Fruit fly (Drosophila melanogaster) whole organism, prepupa: Measurements from ENCODE around the gene CG3764.

Experiments
- Blimp-1 ChIP-seq: fragments of 200-800 bp; sonication (Bioruptor generic); optimal IDR thresholded peaks from 3 replicates; lab custom pipeline; 2017; ENCODE audit warnings: missing biosample characterization, missing genetic modification characterization, mild to moderate bottlenecking, moderate library complexity, missing genetic modification reagents
- CG10631 ChIP-seq: fragments of 200-800 bp; sonication (Bioruptor generic); optimal IDR thresholded peaks from 2 replicates; lab custom pipeline; 2016; ENCODE audit warnings: missing biosample characterization, missing genetic modification characterization
- CG10669 ChIP-seq: fragments of 200-800 bp; sonication (Bioruptor generic); optimal IDR thresholded peaks from 3 replicates; lab custom pipeline; 2018; ENCODE audit warnings: missing biosample characterization, mild to moderate bottlenecking, missing genetic modification characterization, moderate library complexity
- CG11902 ChIP-seq: fragments of 200-800 bp; sonication (Bioruptor generic); optimal IDR thresholded peaks from 3 replicates; lab custom pipeline; 2016; ENCODE audit warnings: missing biosample characterization, missing genetic modification characterization
- CG15336 ChIP-seq: fragments of 200-800 bp; sonication (Bioruptor generic); IDR thresholded peaks from 2 replicates; pipeline ENCODE4 v1.3.6; 2022; ENCODE audit warnings: missing biosample characterization, missing genetic modification characterization
- CG16779 ChIP-seq: fragments of 200-800 bp; sonication (Bioruptor generic); optimal IDR thresholded peaks from 3 replicates; lab custom pipeline; 2017; ENCODE audit warnings: missing biosample characterization, mild to moderate bottlenecking, missing genetic modification characterization
- CG3032 ChIP-seq: fragments of 200-800 bp; optimal IDR thresholded peaks from 2 replicates; lab custom pipeline; 2019; ENCODE audit warnings: missing biosample characterization, mild to moderate bottlenecking, missing genetic modification characterization, moderate library complexity
- CG31627 ChIP-seq: fragments of 200-800 bp; sonication (Bioruptor generic); optimal IDR thresholded peaks from 3 replicates; lab custom pipeline; 2016; ENCODE audit warnings: missing biosample characterization, missing genetic modification characterization
- CG32006 ChIP-seq: fragments of 200-800 bp; sonication (Bioruptor generic); optimal IDR thresholded peaks from 3 replicates; lab custom pipeline; 2017; ENCODE audit warnings: missing biosample characterization, mild to moderate bottlenecking, missing genetic modification characterization
- CG3919 ChIP-seq: fragments of 200-800 bp; sonication (Bioruptor generic); optimal IDR thresholded peaks from 3 replicates; lab custom pipeline; 2016; ENCODE audit warnings: missing biosample characterization, missing genetic modification characterization
- CG4318 ChIP-seq: fragments of 200-800 bp; sonication (Bioruptor generic); optimal IDR thresholded peaks from 3 replicates; lab custom pipeline; 2017; ENCODE audit warnings: missing biosample characterization, mild to moderate bottlenecking, missing genetic modification characterization
- CG6276 ChIP-seq: fragments of 200-800 bp; sonication (Bioruptor generic); optimal IDR thresholded peaks from 2 replicates; lab custom pipeline; 2017; ENCODE audit warnings: missing biosample characterization, mild to moderate bottlenecking, missing genetic modification characterization
- CG6792 ChIP-seq: fragments of 200-800 bp; sonication (Bioruptor generic); optimal IDR thresholded peaks from 3 replicates; lab custom pipeline; 2016; ENCODE audit warnings: missing biosample characterization, missing genetic modification characterization
- CG6808 ChIP-seq: fragments of 200-800 bp; sonication (Bioruptor generic); optimal IDR thresholded peaks from 3 replicates; lab custom pipeline; 2017; ENCODE audit warnings: missing biosample characterization, missing genetic modification characterization, mild to moderate bottlenecking, moderate library complexity, missing genetic modification reagents
- CG6854 ChIP-seq: fragments of 200-800 bp; sonication (Bioruptor generic); optimal IDR thresholded peaks from 2 replicates; lab custom pipeline; 2017; ENCODE audit warnings: missing biosample characterization, mild to moderate bottlenecking, missing genetic modification characterization
- CG8319 ChIP-seq: fragments of 200-800 bp; sonication (Bioruptor generic); optimal IDR thresholded peaks from 3 replicates; lab custom pipeline; 2016; ENCODE audit warnings: missing biosample characterization, missing genetic modification characterization
- CG8632 ChIP-seq: fragments of 200-800 bp; sonication (Bioruptor generic); optimal IDR thresholded peaks from 3 replicates; lab custom pipeline; 2016; ENCODE audit warnings: missing biosample characterization, missing genetic modification characterization
- CG9139 ChIP-seq: fragments of 200-800 bp; sonication (Bioruptor generic); optimal IDR thresholded peaks from 3 replicates; lab custom pipeline; 2017; ENCODE audit warnings: missing biosample characterization, mild to moderate bottlenecking, missing genetic modification characterization
- Eip78C ChIP-seq: fragments of 200-800 bp; sonication (Bioruptor generic); peaks from one replicate; lab custom pipeline; 2016; ENCODE audit warnings: missing biosample characterization, missing genetic modification characterization
- Ets96B ChIP-seq: fragments of 200-800 bp; optimal IDR thresholded peaks from 2 replicates; lab custom pipeline; 2019; ENCODE audit warnings: missing biosample characterization, mild to moderate bottlenecking, missing genetic modification characterization, moderate library complexity
- Gug ChIP-seq: fragments of 200-800 bp; sonication (Bioruptor generic); IDR thresholded peaks from 2 replicates; pipeline ENCODE4 v1.3.6; 2022; ENCODE audit warnings: missing biosample characterization, missing genetic modification characterization
- Hr38 ChIP-seq: sonication (Bioruptor generic); optimal IDR thresholded peaks from 2 replicates; lab custom pipeline; 2016; ENCODE audit warnings: missing biosample characterization, missing genetic modification characterization
- Hr39 ChIP-seq: fragments of 200-800 bp; sonication (Bioruptor generic); optimal IDR thresholded peaks from 2 replicates; lab custom pipeline; 2016; ENCODE audit warnings: missing biosample characterization, missing genetic modification characterization
- Hr4 ChIP-seq: fragments of 200-800 bp; sonication (Bioruptor generic); optimal IDR thresholded peaks from 3 replicates; lab custom pipeline; 2016; ENCODE audit warnings: missing biosample characterization, missing genetic modification characterization
- Lpt ChIP-seq: fragments of 200-800 bp; sonication (Bioruptor generic); optimal IDR thresholded peaks from 3 replicates; lab custom pipeline; 2016; ENCODE audit warnings: missing biosample characterization, missing genetic modification characterization
- Met ChIP-seq: fragments of 200-800 bp; sonication (Bioruptor generic); optimal IDR thresholded peaks from 3 replicates; lab custom pipeline; 2016; ENCODE audit warnings: missing biosample characterization, missing genetic modification characterization
- OdsH ChIP-seq: fragments of 200-800 bp; sonication (Bioruptor generic); optimal IDR thresholded peaks from 3 replicates; lab custom pipeline; 2016; ENCODE audit warnings: missing biosample characterization, missing genetic modification characterization
- Sox102F ChIP-seq: fragments of 200-800 bp; sonication (Bioruptor generic); optimal IDR thresholded peaks from 2 replicates; lab custom pipeline; 2016; ENCODE audit warnings: missing biosample characterization, mild to moderate bottlenecking, missing genetic modification characterization
- Sox14 ChIP-seq: fragments of 200-800 bp; sonication (Bioruptor generic); optimal IDR thresholded peaks from 3 replicates; lab custom pipeline; 2016; ENCODE audit warnings: missing biosample characterization, missing genetic modification characterization
- Sox15 ChIP-seq: fragments of 200-800 bp; sonication (Bioruptor generic); optimal IDR thresholded peaks from 3 replicates; lab custom pipeline; 2016; ENCODE audit warnings: missing biosample characterization, missing genetic modification characterization
- achi ChIP-seq: fragments of 200-800 bp; sonication (Bioruptor generic); optimal IDR thresholded peaks from 3 replicates; lab custom pipeline; 2016; ENCODE audit warnings: missing biosample characterization, missing genetic modification characterization
- acj6 ChIP-seq: fragments of 200-800 bp; sonication (Bioruptor generic); optimal IDR thresholded peaks from 3 replicates; lab custom pipeline; 2016; ENCODE audit warnings: missing biosample characterization, missing genetic modification characterization
- cyc ChIP-seq: fragments of 200-800 bp; sonication (Bioruptor generic); optimal IDR thresholded peaks from 3 replicates; lab custom pipeline; 2016; ENCODE audit warnings: missing biosample characterization, missing genetic modification characterization
- dac ChIP-seq: fragments of 200-800 bp; sonication (Bioruptor generic); optimal IDR thresholded peaks from 2 replicates; lab custom pipeline; 2017; ENCODE audit warnings: missing biosample characterization, mild to moderate bottlenecking, missing genetic modification characterization
- dsx ChIP-seq: fragments of 200-800 bp; optimal IDR thresholded peaks from 3 replicates; lab custom pipeline; 2019; ENCODE audit warnings: missing biosample characterization, mild to moderate bottlenecking, missing genetic modification characterization, moderate library complexity; ENCODE audit not compliant: poor library complexity, severe bottlenecking
- eg ChIP-seq: fragments of 200-800 bp; sonication (Bioruptor generic); IDR thresholded peaks from 3 replicates; pipeline ENCODE4 v1.3.6; 2022; ENCODE audit warnings: missing biosample characterization, missing genetic modification characterization
- fd59A ChIP-seq: fragments of 200-800 bp; sonication (Bioruptor generic); optimal IDR thresholded peaks from 2 replicates; lab custom pipeline; 2017; ENCODE audit warnings: missing biosample characterization, mild to moderate bottlenecking, missing genetic modification characterization, missing genetic modification reagents
- lz ChIP-seq: fragments of 200-800 bp; sonication (Bioruptor generic); optimal IDR thresholded peaks from 3 replicates; lab custom pipeline; 2016; ENCODE audit warnings: missing biosample characterization, missing genetic modification characterization
- ss ChIP-seq, 2 experiments: fragments of 200-800 bp; sonication (Bioruptor generic); optimal IDR thresholded peaks; 2 replicates in 1 of 2; 3 replicates in 1 of 2; lab custom pipeline; 2017 to 2018; ENCODE audit warnings: mild to moderate bottlenecking in 2 of 2, missing biosample characterization in 2 of 2, missing genetic modification characterization in 2 of 2, moderate library complexity in 1 of 2
- svp ChIP-seq: fragments of 200-800 bp; sonication (Bioruptor generic); peaks from one replicate; lab custom pipeline; 2016; ENCODE audit warnings: missing biosample characterization, missing genetic modification characterization
- vri ChIP-seq: fragments of 200-800 bp; sonication (Bioruptor generic); optimal IDR thresholded peaks from 3 replicates; lab custom pipeline; 2016; ENCODE audit warnings: missing biosample characterization, mild to moderate bottlenecking, missing genetic modification characterization

The CG3764 gene

dm6 chr3L:17015663-17016575 lies 3.6 kb upstream of the CG3764 start, which contains the start of the genes CG6664 and CG7728 (continued):
- no peak for TF ChIP-seq OdsH (GFP tag; lab: Kevin White, UChicago)
- peak; percentile 19 for TF ChIP-seq Lpt (GFP tag; lab: Kevin White, UChicago)
- peak; percentile 48 for TF ChIP-seq CG8632
- TF ChIP-seq CG32006, result no peak
- TF ChIP-seq CG16779 (tag; lab: Kevin White, UChicago), result no peak
- TF ChIP-seq CG15336, result no peak
- TF ChIP-seq Blimp-1 (GFP tag; lab: Kevin White, UChicago), result peak; percentile 6
- no peak for TF ChIP-seq vri (GFP tag; lab: Kevin White, UChicago)
- no peak for TF ChIP-seq CG9139 (GFP tag; lab: Kevin White, UChicago)
- no peak for TF ChIP-seq Met (GFP tag; lab: Kevin White, UChicago)
- no peak for TF ChIP-seq svp (GFP tag; lab: Kevin White, UChicago)
- no peak for TF ChIP-seq Sox102F
- peak; percentile 57 for TF ChIP-seq cyc (GFP tag; lab: Kevin White, UChicago)
- peak; percentile 65 for TF ChIP-seq CG31627 (GFP tag; lab: Kevin White, UChicago)
- TF ChIP-seq Hr38, result no peak
- no peak for TF ChIP-seq CG6854
- TF ChIP-seq acj6, result no peak
- no peak for TF ChIP-seq CG6808 (GFP tag; lab: Kevin White, UChicago)
- peak; percentile 64 for TF ChIP-seq CG3032 (tag; lab: Kevin White, UChicago)
- no peak for TF ChIP-seq ss (GFP tag; optimal IDR thresholded peaks at IDR 0.05; lab: Kevin White, UChicago)
- TF ChIP-seq lz (GFP tag; lab: Kevin White, UChicago), result peak; percentile 71
- TF ChIP-seq CG11902 (GFP tag; lab: Kevin White, UChicago), result peak; percentile 41
- no peak for TF ChIP-seq CG10669 (GFP tag; lab: Kevin White, UChicago)
- TF ChIP-seq dac (GFP tag; lab: Kevin White, UChicago), result peak; percentile 15
- peak; percentile 56 for TF ChIP-seq Hr39 (GFP tag; lab: Kevin White, UChicago)
- no peak for TF ChIP-seq achi (GFP tag; lab: Kevin White, UChicago)
- TF ChIP-seq eg (GFP tag; lab: Robert Waterston, UW), result no peak; the same call in 2 of the 3 replicates
- no peak for TF ChIP-seq Ets96B (tag; lab: Kevin White, UChicago)
- TF ChIP-seq CG3919 (GFP tag; lab: Kevin White, UChicago), result peak; percentile 33
- no peak for TF ChIP-seq CG6276 (GFP tag; lab: Kevin White, UChicago)
- no peak for TF ChIP-seq CG8319 (GFP tag; lab: Kevin White, UChicago)
- TF ChIP-seq Hr4 (GFP tag; lab: Kevin White, UChicago), result no peak

- TF ChIP-seq Met (GFP tag; lab: Kevin White, UChicago) (no peak), Blimp-1 (GFP tag; lab: Kevin White, UChicago) (peak; percentile 98), svp (GFP tag; lab: Kevin White, UChicago) (peak; percentile 93), Lpt (GFP tag; lab: Kevin White, UChicago) (peak; percentile 16), ss (GFP tag; optimal IDR thresholded peaks at IDR 0.05; lab: Kevin White, UChicago) (no peak), CG6276 (GFP tag; lab: Kevin White, UChicago) (peak; percentile 11)
Measured at dm6 chr3L:17011351-17012016, 881 bp downstream of the CG3764 start.

- TF ChIP-seq vri (GFP tag; lab: Kevin White, UChicago) (peak; percentile 66), Met (GFP tag; lab: Kevin White, UChicago) (peak; percentile 36), CG6808 (GFP tag; lab: Kevin White, UChicago) (no peak), CG10631 (peak; percentile 65), CG6792 (peak; percentile 32), CG6276 (GFP tag; lab: Kevin White, UChicago) (no peak), cyc (GFP tag; lab: Kevin White, UChicago) (no peak), dsx (GFP tag; lab: Kevin White, UChicago) (no peak), Eip78C (GFP tag; lab: Kevin White, UChicago) (peak; percentile 83), Gug (GFP tag; lab: Robert Waterston, UW) (no peak), CG9139 (GFP tag; lab: Kevin White, UChicago) (no peak), Blimp-1 (GFP tag; lab: Kevin White, UChicago) (no peak), ss (GFP tag; optimal IDR thresholded peaks at IDR 0.05; lab: Kevin White, UChicago) (peak in 1 of 2 experiments; percentile 18), CG4318 (GFP tag; lab: Kevin White, UChicago) (peak; percentile 13), CG6854 (no peak), Sox14 (GFP tag; lab: Kevin White, UChicago) (peak; percentile 34), Sox15 (GFP tag; lab: Kevin White, UChicago) (peak; percentile 21), CG32006 (peak; percentile 68), Hr39 (GFP tag; lab: Kevin White, UChicago) (peak; percentile 40), CG8632 (peak; percentile 42), fd59A (GFP tag; lab: Kevin White, UChicago) (no peak)
Measured at dm6 chr3L:17010492-17011303, 1.7 kb downstream of the CG3764 start.
